Fruit fly (Drosophila melanogaster): Measurements from ENCODE around the gene CG13300.

CG13300 gene

dm6 chr3L:6355032-6355431 is 2.8 kb upstream of the CG13300 start:
- TF ChIP-seq CG1603 (tag; optimal IDR thresholded peaks at IDR 0.05) = no peak
- peak in 1 of 2 experiments; percentile 67 for TF ChIP-seq bsh (GFP tag; optimal IDR thresholded peaks at IDR 0.05)

DNA sequence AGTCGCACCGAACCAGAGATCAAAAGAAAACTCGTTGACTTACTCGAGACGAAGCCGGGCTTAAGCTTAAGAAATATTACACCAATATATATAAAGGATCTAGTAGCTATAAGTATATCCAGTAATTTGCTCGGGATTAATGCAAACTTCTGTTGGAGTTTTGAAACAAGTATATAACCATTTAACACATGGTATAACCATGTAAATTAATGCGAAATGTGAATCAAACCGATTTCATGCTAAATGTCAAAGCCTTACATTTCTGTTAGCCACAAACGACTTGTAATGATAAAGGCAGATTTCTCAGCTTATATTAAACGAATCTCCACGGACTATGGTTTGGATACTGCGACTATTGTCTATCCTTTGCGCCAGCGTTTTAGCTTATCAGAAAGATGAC is 2.2 kb downstream of the CG13300 start, which contains the start of gene Sfp65A:
Gene Sfp65A, plus strand, starts transcription at position 301 of the 400 bp plus-strand sequence.
- TF ChIP-seq CG4360 (GFP tag; IDR thresholded peaks at IDR 0.05) (no peak), Xrp1 (GFP tag; IDR thresholded peaks at IDR 0.05) (no peak), CG6854 (GFP tag; optimal IDR thresholded peaks at IDR 0.05) (no peak), CG9437 (GFP tag; optimal IDR thresholded peaks at IDR 0.05) (no peak), pita (GFP tag; optimal IDR thresholded peaks at IDR 0.05) (no peak), gsb-n (tag; optimal IDR thresholded peaks at IDR 0.05) (no peak), CG11696 (GFP tag; IDR thresholded peaks at IDR 0.05) (no peak), crol (GFP tag; IDR thresholded peaks at IDR 0.05) (no peak), Dref (GFP tag; IDR thresholded peaks at IDR 0.05) (no peak), Dek (tag; optimal IDR thresholded peaks at IDR 0.05) (no peak), Spps (tag; optimal IDR thresholded peaks at IDR 0.05) (no peak), CG13894 (tag; optimal IDR thresholded peaks at IDR 0.05) (no peak), CG3407 (GFP tag; optimal IDR thresholded peaks at IDR 0.05) (no peak), lov (optimal IDR thresholded peaks at IDR 0.05) (no peak), lov (GFP tag; IDR thresholded peaks at IDR 0.05) (no peak), CG7839 (tag; optimal IDR thresholded peaks at IDR 0.05) (no peak)

DNA sequence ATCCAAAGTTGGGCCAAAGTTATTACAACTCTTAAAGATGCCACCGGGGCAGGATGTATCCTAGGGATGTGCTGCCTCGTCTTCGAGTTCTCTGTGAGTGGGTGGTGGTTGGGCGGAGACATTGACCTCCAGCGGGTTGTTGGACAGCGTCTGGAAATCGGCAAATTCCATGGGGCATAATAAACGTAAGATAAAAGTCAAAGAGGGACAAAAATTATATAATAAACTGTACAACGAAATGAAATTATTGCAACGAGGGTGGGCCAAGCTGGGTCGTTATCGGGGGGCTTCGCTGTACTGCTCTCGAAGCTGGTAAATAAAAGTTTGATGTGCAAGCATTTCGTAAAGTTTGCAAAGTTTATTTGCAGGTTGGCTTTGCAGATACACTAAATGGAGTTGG is 3.8 kb downstream of the CG13300 start:
- TF ChIP-seq sens (GFP tag) (peak; percentile 67), CG13894 (tag; optimal IDR thresholded peaks at IDR 0.05) (peak; percentile 8), Pdp1 (GFP tag; optimal IDR thresholded peaks at IDR 0.05) (peak in 1 of 2 experiments; percentile 16), CG3995 (GFP tag; optimal IDR thresholded peaks at IDR 0.05) (no peak), abd-A (tag; optimal IDR thresholded peaks at IDR 0.05) (peak; percentile 51), gsb-n (tag; optimal IDR thresholded peaks at IDR 0.05) (no peak)

dm6 chr3L:6344243-6344642 is 7.9 kb downstream of the CG13300 start:
- no peak for TF ChIP-seq inv (GFP tag; IDR thresholded peaks at IDR 0.05; ENCODE audit: partially characterized antibody)
- TF ChIP-seq Bgb (GFP tag; IDR thresholded peaks at IDR 0.05; ENCODE audit: partially characterized antibody) = no peak
- TF ChIP-seq Vsx1 (GFP tag; optimal IDR thresholded peaks at IDR 0.05) = no peak
- TF ChIP-seq grau (tag; optimal IDR thresholded peaks at IDR 0.05) = peak; percentile 21
- peak; percentile 32 for TF ChIP-seq CG2120 (GFP tag; optimal IDR thresholded peaks at IDR 0.05)
- peak; percentile 33; the same call in 2 of the 3 replicates for TF ChIP-seq row (GFP tag; IDR thresholded peaks at IDR 0.05)
- peak; percentile 15 for TF ChIP-seq Antp (GFP tag; optimal IDR thresholded peaks at IDR 0.05)
- peak; percentile 16 for TF ChIP-seq Sox102F (GFP tag; optimal IDR thresholded peaks at IDR 0.05)
- TF ChIP-seq Ptx1 (GFP tag; IDR thresholded peaks at IDR 0.05) = peak; percentile 16; the same call in 1 of the 2 replicates
- TF ChIP-seq Ada2b (GFP tag; IDR thresholded peaks at IDR 0.05) = 0 out of 2 replicates have a peak, but pooled peaks have one; percentile 17
- no peak for TF ChIP-seq CG8290 (GFP tag; optimal IDR thresholded peaks at IDR 0.05)
- TF ChIP-seq CG8290 (tag; optimal IDR thresholded peaks at IDR 0.05) = peak in 1 of 2 experiments; percentile 4
- peak; percentile 5 for TF ChIP-seq Fer3 (tag; optimal IDR thresholded peaks at IDR 0.05)
- no peak for TF ChIP-seq CG4360 (GFP tag; IDR thresholded peaks at IDR 0.05)
- TF ChIP-seq CG7556 (GFP tag; optimal IDR thresholded peaks at IDR 0.05) = peak; percentile 4
- TF ChIP-seq CG17802 (tag; optimal IDR thresholded peaks at IDR 0.05) = no peak
- TF ChIP-seq CG10959 (GFP tag; IDR thresholded peaks at IDR 0.05) = no peak
- TF ChIP-seq fu2 (GFP tag; optimal IDR thresholded peaks at IDR 0.05) = no peak
- peak; percentile 11; the same call in 1 of the 2 replicates for TF ChIP-seq slbo (GFP tag; IDR thresholded peaks at IDR 0.05)
- TF ChIP-seq CG11504 (tag; optimal IDR thresholded peaks at IDR 0.05) = peak; percentile 17
- no peak for TF ChIP-seq CG33213 (GFP tag; optimal IDR thresholded peaks at IDR 0.05)
- TF ChIP-seq bsh (GFP tag; optimal IDR thresholded peaks at IDR 0.05) = peak in 1 of 2 experiments; percentile 6
- peak; percentile 21 for TF ChIP-seq dmrt99B (tag; optimal IDR thresholded peaks at IDR 0.05)
- peak; percentile 77 for TF ChIP-seq Med (GFP tag)
- TF ChIP-seq prd (optimal IDR thresholded peaks at IDR 0.05) = no peak
- 0 out of 3 replicates have a peak, but pooled peaks have one; percentile 18 for TF ChIP-seq prd (GFP tag; IDR thresholded peaks at IDR 0.05)
- TF ChIP-seq CG2678 (tag; optimal IDR thresholded peaks at IDR 0.05) = peak; percentile 33
